Worm (Caenorhabditis elegans) whole organism, L3 larva: ENCODE data around the gene bcl-11.

Experiments
- R02D3.7 ChIP-seq: fragments of 150-350 bp; optimal IDR thresholded peaks from 2 replicates; lab custom pipeline; 2014; ENCODE audit warnings: missing biosample characterization, missing genetic modification characterization
- aly-2 ChIP-seq: fragments of 150-350 bp; optimal IDR thresholded peaks from 2 replicates; lab custom pipeline; 2014; ENCODE audit warnings: missing biosample characterization, missing genetic modification characterization
- ama-1 ChIP-seq: fragments of 150-350 bp; optimal IDR thresholded peaks from 2 replicates; lab custom pipeline; 2018
- ceh-16 ChIP-seq: sonication (generic microtip); optimal IDR thresholded peaks from 2 replicates; lab custom pipeline; 2017; ENCODE audit warnings: missing biosample characterization, missing genetic modification characterization
- daf-12 ChIP-seq: fragments of 150-350 bp; optimal IDR thresholded peaks from 2 replicates; lab custom pipeline; 2014; ENCODE audit warnings: missing biosample characterization, missing genetic modification reagents, missing genetic modification characterization
- elt-1 ChIP-seq: fragments of 150-350 bp; optimal IDR thresholded peaks from 2 replicates; lab custom pipeline; 2014; ENCODE audit warnings: missing biosample characterization, missing genetic modification characterization
- fkh-10 ChIP-seq: sonication (generic microtip); optimal IDR thresholded peaks from 2 replicates; lab custom pipeline; 2017; ENCODE audit warnings: missing biosample characterization, missing genetic modification reagents, missing genetic modification characterization
- nhr-11 ChIP-seq: fragments of 150-350 bp; optimal IDR thresholded peaks from 2 replicates; lab custom pipeline; 2014; ENCODE audit warnings: missing biosample characterization, missing genetic modification characterization
- nhr-12 ChIP-seq: fragments of 150-350 bp; optimal IDR thresholded peaks from 2 replicates; lab custom pipeline; 2014; ENCODE audit warnings: missing biosample characterization, missing genetic modification characterization
- nhr-76 ChIP-seq: fragments of 150-350 bp; sonication (generic microtip); optimal IDR thresholded peaks from 5 replicates; lab custom pipeline; 2014; ENCODE audit warnings: missing biosample characterization, missing genetic modification characterization
- nhr-77 ChIP-seq: fragments of 150-350 bp; optimal IDR thresholded peaks from 2 replicates; lab custom pipeline; 2014; ENCODE audit warnings: missing biosample characterization, missing genetic modification characterization
- pqm-1 ChIP-seq: fragments of 150-350 bp; optimal IDR thresholded peaks from 2 replicates; lab custom pipeline; 2017; ENCODE audit warnings: missing biosample characterization, missing genetic modification characterization, inconsistent platforms
- tbx-2 ChIP-seq: sonication (generic microtip); optimal IDR thresholded peaks from 2 replicates; lab custom pipeline; 2016; ENCODE audit warnings: mild to moderate bottlenecking, missing genetic modification characterization, missing compliant biosample characterization
- unc-62 ChIP-seq: fragments of 150-350 bp; sonication (generic microtip); optimal IDR thresholded peaks from 4 replicates; lab custom pipeline; 2014; ENCODE audit warnings: missing biosample characterization, missing genetic modification reagents, missing genetic modification characterization

DNA sequence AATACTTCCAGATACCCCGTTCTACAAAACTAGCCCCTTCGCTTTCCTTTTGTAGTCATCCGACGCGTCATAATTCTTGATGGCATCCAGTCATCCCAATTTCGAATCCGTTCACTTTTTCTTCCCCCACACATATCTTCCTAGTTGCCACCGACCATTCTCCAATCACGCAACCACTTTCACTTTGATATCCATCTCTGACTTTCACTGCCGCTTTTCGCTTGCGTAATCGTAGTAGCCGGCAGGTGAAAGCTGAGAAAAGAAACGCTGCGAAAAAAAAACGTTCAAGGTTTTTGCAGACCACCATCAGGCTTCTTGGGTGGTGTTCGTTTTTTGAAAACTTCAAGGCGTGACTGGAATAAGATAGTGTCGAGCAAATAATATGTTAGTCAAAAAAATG, 3.5 kb upstream of the bcl-11 start:
- TF ChIP-seq pqm-1 (tag; lab: Kevin White, UChicago), result no peak
- no peak for TF ChIP-seq aly-2 (tag; lab: Kevin White, UChicago)
- no peak for TF ChIP-seq unc-62 (GFP tag; lab: Kevin White, UChicago)
- no peak for TF ChIP-seq nhr-11 (tag; lab: Kevin White, UChicago)
- TF ChIP-seq nhr-12 (tag; lab: Kevin White, UChicago), result no peak
- no peak for TF ChIP-seq nhr-76
- TF ChIP-seq daf-12 (tag; lab: Kevin White, UChicago), result no peak
- TF ChIP-seq nhr-77 (tag; lab: Kevin White, UChicago), result no peak
- TF ChIP-seq ceh-16, result no peak
- TF ChIP-seq elt-1 (tag; lab: Kevin White, UChicago), result peak; percentile 50
- TF ChIP-seq ama-1 (lab: Kevin White, UChicago), result no peak
- TF ChIP-seq fkh-10 (GFP tag; lab: Kevin White, UChicago), result no peak
- no peak for TF ChIP-seq R02D3.7
- no peak for TF ChIP-seq tbx-2 (tag; lab: Kevin White, UChicago)
